Worm (Caenorhabditis elegans): Measurements from ENCODE around the gene K02F3.9.

DNA sequence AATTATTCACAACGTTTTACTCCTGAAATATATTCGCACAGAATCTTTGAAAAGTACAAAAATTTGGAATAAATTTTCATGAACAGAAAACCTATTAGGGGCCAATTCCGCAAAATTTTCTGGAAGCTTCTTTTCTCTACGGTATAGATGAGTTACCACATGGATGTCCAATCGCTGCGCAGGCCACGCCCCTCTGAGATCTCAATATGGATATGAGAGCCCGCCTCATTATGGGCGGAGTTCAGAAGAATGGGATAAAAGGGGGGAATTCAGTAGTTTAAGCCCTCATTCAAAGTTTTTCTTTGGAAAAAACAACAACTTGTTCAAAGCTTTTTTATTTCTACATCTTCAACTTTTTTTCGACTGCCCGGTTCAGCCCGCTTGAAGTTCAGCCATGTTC, 29.6 kb downstream of the K02F3.9 start, which contains the start of gene daf-7:
- TF ChIP-seq elt-2 (tag; optimal IDR thresholded peaks at IDR 0.05) (no peak), ztf-11 (tag; optimal IDR thresholded peaks at IDR 0.05) (no peak), ceh-90 (tag; optimal IDR thresholded peaks at IDR 0.05) (no peak), pqm-1 (tag; optimal IDR thresholded peaks at IDR 0.05) (no peak), fos-1 (tag; optimal IDR thresholded peaks at IDR 0.05) (no peak), unc-62 (GFP tag; optimal IDR thresholded peaks at IDR 0.05) (no peak)
